Worm (Caenorhabditis elegans) whole organism, L1 larva: ENCODE results near the gene osm-7.
A peak's percentile ranks its signal among the peaks of the same experiment; 100 is the strongest.

Experiments used
- C04F5.9 ChIP-seq: sonication (generic microtip); optimal IDR thresholded peaks from 2 replicates; lab custom pipeline; 2016; ENCODE audit warnings: missing genetic modification characterization, missing compliant biosample characterization
- aha-1 ChIP-seq: fragments of 150-350 bp; optimal IDR thresholded peaks from 2 replicates; lab custom pipeline; 2014; ENCODE audit warnings: missing biosample characterization, missing genetic modification characterization
- aly-2 ChIP-seq: fragments of 150-350 bp; optimal IDR thresholded peaks from 2 replicates; lab custom pipeline; 2014; ENCODE audit warnings: missing biosample characterization, missing genetic modification characterization
- ama-1 ChIP-seq: fragments of 150-350 bp; optimal IDR thresholded peaks from 2 replicates; lab custom pipeline; 2014
- ceh-63 ChIP-seq: fragments of 200-800 bp; sonication (Bioruptor generic); optimal IDR thresholded peaks from 2 replicates; lab custom pipeline; 2018; ENCODE audit warnings: mild to moderate bottlenecking, missing genetic modification characterization, missing compliant biosample characterization
- ceh-82 ChIP-seq, 3 experiments: fragments of 150-350 bp in 1 of 3; sonication (generic microtip) in 2 of 3; optimal IDR thresholded peaks; 2 replicates each; lab custom pipeline; 2014 to 2017; ENCODE audit warnings: missing biosample characterization in 3 of 3, missing genetic modification characterization in 3 of 3
- ceh-88 ChIP-seq: fragments of 200-800 bp; sonication (Bioruptor generic); IDR thresholded peaks from 2 replicates; pipeline ENCODE4 v1.3.6; 2022; ENCODE audit warnings: missing genetic modification characterization, missing compliant biosample characterization
- ceh-90 ChIP-seq: sonication (generic microtip); optimal IDR thresholded peaks from 2 replicates; lab custom pipeline; 2016; ENCODE audit warnings: missing genetic modification characterization, missing compliant biosample characterization
- dsc-1 ChIP-seq: sonication (generic microtip); optimal IDR thresholded peaks from 2 replicates; lab custom pipeline; 2016; ENCODE audit warnings: mild to moderate bottlenecking, missing genetic modification characterization, missing compliant biosample characterization
- efl-1 ChIP-seq, 4 experiments: fragments of 150-350 bp; optimal IDR thresholded peaks in 3 of 4; peaks in 1 of 4; 1 replicate in 1 of 4; 2 replicates in 3 of 4; lab custom pipeline; 2014; ENCODE audit warnings: missing biosample characterization in 2 of 4, missing genetic modification characterization in 2 of 4, missing genetic modification reagents in 2 of 4
- efl-3 ChIP-seq: fragments of 200-800 bp; sonication (Bioruptor generic); optimal IDR thresholded peaks from 2 replicates; lab custom pipeline; 2018; ENCODE audit warnings: mild to moderate bottlenecking, missing genetic modification characterization, missing compliant biosample characterization
- egl-13 ChIP-seq: sonication (generic microtip); optimal IDR thresholded peaks from 2 replicates; lab custom pipeline; 2016; ENCODE audit warnings: missing genotype, missing genetic modification reagents, missing genetic modification characterization, missing compliant biosample characterization
- egl-27 ChIP-seq, 2 experiments: fragments of 150-350 bp in 1 of 2; sonication (generic microtip); optimal IDR thresholded peaks; 3 replicates each; lab custom pipeline; 2017 to 2018; ENCODE audit warnings: missing biosample characterization in 2 of 2, missing genetic modification characterization in 2 of 2, missing genetic modification reagents in 2 of 2
- ets-5 ChIP-seq: fragments of 200-800 bp; sonication (Bioruptor generic); IDR thresholded peaks from 2 replicates; pipeline ENCODE4 v1.3.6; 2022; ENCODE audit warnings: missing genetic modification characterization, missing compliant biosample characterization
- fkh-8 ChIP-seq: sonication (generic microtip); optimal IDR thresholded peaks from 2 replicates; lab custom pipeline; 2016; ENCODE audit warnings: mild to moderate bottlenecking, missing genetic modification characterization, missing compliant biosample characterization
- fos-1 ChIP-seq: fragments of 150-350 bp; optimal IDR thresholded peaks from 2 replicates; lab custom pipeline; 2014; ENCODE audit warnings: missing biosample characterization, missing genetic modification characterization
- hlh-4 ChIP-seq: sonication (generic microtip); optimal IDR thresholded peaks from 2 replicates; lab custom pipeline; 2016; ENCODE audit warnings: mild to moderate bottlenecking, missing genetic modification characterization, missing compliant biosample characterization
- hpl-2 ChIP-seq: fragments of 150-350 bp; optimal IDR thresholded peaks from 2 replicates; lab custom pipeline; 2014; ENCODE audit warnings: missing biosample characterization, missing genetic modification reagents, missing genetic modification characterization
- irx-1 ChIP-seq: sonication (generic microtip); optimal IDR thresholded peaks from 2 replicates; lab custom pipeline; 2016; ENCODE audit warnings: missing genetic modification characterization, missing compliant biosample characterization
- jun-1 ChIP-seq: fragments of 150-350 bp; optimal IDR thresholded peaks from 2 replicates; lab custom pipeline; 2014; ENCODE audit warnings: missing biosample characterization, missing genetic modification reagents, missing genetic modification characterization
- lin-13 ChIP-seq: fragments of 150-350 bp; optimal IDR thresholded peaks from 2 replicates; lab custom pipeline; 2014; ENCODE audit warnings: missing biosample characterization, missing genetic modification reagents, missing genetic modification characterization
- lin-14 ChIP-seq: fragments of 200-800 bp; sonication (Bioruptor generic); optimal IDR thresholded peaks from 2 replicates; lab custom pipeline; 2018; ENCODE audit warnings: mild to moderate bottlenecking, missing genetic modification characterization, moderate library complexity, missing compliant biosample characterization
- lin-15B ChIP-seq: fragments of 150-350 bp; sonication (generic microtip); optimal IDR thresholded peaks from 3 replicates; lab custom pipeline; 2014; ENCODE audit warnings: missing biosample characterization, missing genetic modification characterization
- lin-39 ChIP-seq: fragments of 150-350 bp; optimal IDR thresholded peaks from 2 replicates; lab custom pipeline; 2014; ENCODE audit warnings: missing biosample characterization, missing genetic modification reagents, missing genetic modification characterization
- lir-3 ChIP-seq: sonication (generic microtip); optimal IDR thresholded peaks from 2 replicates; lab custom pipeline; 2016; ENCODE audit warnings: mild to moderate bottlenecking, missing genetic modification characterization, moderate library complexity, missing compliant biosample characterization; ENCODE audit not compliant: poor library complexity
- lsy-2 ChIP-seq, 2 experiments: fragments of 150-350 bp; optimal IDR thresholded peaks; 2 replicates each; lab custom pipeline; 2014; ENCODE audit warnings: missing biosample characterization in 2 of 2, missing genetic modification characterization in 2 of 2
- mdl-1 ChIP-seq, 2 experiments: fragments of 150-350 bp; optimal IDR thresholded peaks; 2 replicates each; lab custom pipeline; 2014 to 2017; ENCODE audit warnings: missing biosample characterization in 2 of 2, missing genetic modification characterization in 2 of 2, inconsistent platforms in 1 of 2
- mef-2 ChIP-seq: fragments of 150-350 bp; optimal IDR thresholded peaks from 2 replicates; lab custom pipeline; 2014; ENCODE audit warnings: missing biosample characterization, missing genetic modification characterization
- mep-1 ChIP-seq: fragments of 150-350 bp; optimal IDR thresholded peaks from 2 replicates; lab custom pipeline; 2014; ENCODE audit warnings: missing biosample characterization, missing genetic modification characterization
- nhr-19 ChIP-seq: fragments of 200-800 bp; sonication (Bioruptor generic); conservative IDR thresholded peaks from 2 replicates; pipeline ENCODE4 v1.3.6; 2022; ENCODE audit warnings: missing genetic modification characterization, missing compliant biosample characterization
- nhr-237 ChIP-seq: fragments of 150-350 bp; optimal IDR thresholded peaks from 2 replicates; lab custom pipeline; 2014; ENCODE audit warnings: missing biosample characterization, missing genetic modification characterization
- nhr-28 ChIP-seq: fragments of 150-350 bp; optimal IDR thresholded peaks from 2 replicates; lab custom pipeline; 2014; ENCODE audit warnings: missing biosample characterization, missing genetic modification characterization
- nhr-47 ChIP-seq: sonication (generic microtip); optimal IDR thresholded peaks from 2 replicates; lab custom pipeline; 2016; ENCODE audit warnings: mild to moderate bottlenecking, missing genetic modification characterization, moderate library complexity, missing compliant biosample characterization
- nhr-71 ChIP-seq: sonication (generic microtip); optimal IDR thresholded peaks from 2 replicates; lab custom pipeline; 2016; ENCODE audit warnings: mild to moderate bottlenecking, missing genetic modification characterization, moderate library complexity, missing compliant biosample characterization
- nhr-77 ChIP-seq: fragments of 150-350 bp; optimal IDR thresholded peaks from 2 replicates; lab custom pipeline; 2014; ENCODE audit warnings: missing biosample characterization, missing genetic modification characterization
- nhr-85 ChIP-seq: sonication (generic microtip); peaks from one replicate; lab custom pipeline; 2016; ENCODE audit warnings: missing genetic modification characterization, inconsistent platforms, missing compliant biosample characterization
- nhr-90 ChIP-seq: sonication (generic microtip); optimal IDR thresholded peaks from 2 replicates; lab custom pipeline; 2016; ENCODE audit warnings: mild to moderate bottlenecking, missing genetic modification characterization, missing compliant biosample characterization; ENCODE audit not compliant: poor library complexity
- pag-3 ChIP-seq: sonication (generic microtip); optimal IDR thresholded peaks from 2 replicates; lab custom pipeline; 2017; ENCODE audit warnings: missing genetic modification characterization, mild to moderate bottlenecking, missing compliant biosample characterization, antibody characterized with exemption, borderline replicate concordance; ENCODE audit not compliant: insufficient read depth
- skn-1 ChIP-seq: fragments of 150-350 bp; optimal IDR thresholded peaks from 2 replicates; lab custom pipeline; 2014; ENCODE audit warnings: missing biosample characterization, missing genetic modification characterization
- snpc-4 ChIP-seq: fragments of 150-350 bp; optimal IDR thresholded peaks from 2 replicates; lab custom pipeline; 2014; ENCODE audit warnings: missing biosample characterization, missing genetic modification characterization
- snu-23 ChIP-seq: sonication (generic microtip); optimal IDR thresholded peaks from 2 replicates; lab custom pipeline; 2016; ENCODE audit warnings: missing genetic modification characterization, missing compliant biosample characterization
- sox-4 ChIP-seq: sonication (generic microtip); optimal IDR thresholded peaks from 2 replicates; lab custom pipeline; 2016; ENCODE audit warnings: missing genetic modification characterization, missing compliant biosample characterization
- sup-37 ChIP-seq: fragments of 200-800 bp; sonication (Bioruptor generic); optimal IDR thresholded peaks from 2 replicates; lab custom pipeline; 2018; ENCODE audit warnings: mild to moderate bottlenecking, missing genetic modification characterization, missing compliant biosample characterization
- tbx-2 ChIP-seq: sonication (generic microtip); optimal IDR thresholded peaks from 2 replicates; lab custom pipeline; 2016; ENCODE audit warnings: missing genetic modification characterization, missing compliant biosample characterization
- tlp-1 ChIP-seq: fragments of 150-350 bp; optimal IDR thresholded peaks from 2 replicates; lab custom pipeline; 2014; ENCODE audit warnings: missing biosample characterization, missing genetic modification characterization
- unc-62 ChIP-seq: fragments of 150-350 bp; optimal IDR thresholded peaks from 2 replicates; lab custom pipeline; 2014; ENCODE audit warnings: missing biosample characterization, missing genetic modification reagents, missing genetic modification characterization
- unc-86 ChIP-seq: sonication (generic microtip); optimal IDR thresholded peaks from 2 replicates; lab custom pipeline; 2016; ENCODE audit warnings: missing genetic modification characterization, missing compliant biosample characterization
- xbp-1 ChIP-seq: sonication (generic microtip); optimal IDR thresholded peaks from 2 replicates; lab custom pipeline; 2016; ENCODE audit warnings: missing genetic modification characterization, missing compliant biosample characterization
- zag-1 ChIP-seq: fragments of 150-350 bp; optimal IDR thresholded peaks from 2 replicates; lab custom pipeline; 2014; ENCODE audit warnings: missing biosample characterization, missing genetic modification characterization
- zip-4 ChIP-seq: fragments of 200-800 bp; sonication (Bioruptor generic); optimal IDR thresholded peaks from 2 replicates; lab custom pipeline; 2018; ENCODE audit warnings: mild to moderate bottlenecking, missing genetic modification characterization, moderate library complexity, missing compliant biosample characterization
- ztf-11 ChIP-seq, 2 experiments: sonication (generic microtip); optimal IDR thresholded peaks; 2 replicates each; lab custom pipeline; 2016 to 2017; ENCODE audit warnings: missing genetic modification characterization in 2 of 2, missing biosample characterization in 1 of 2, missing compliant biosample characterization in 1 of 2

Gene osm-7

ce11 chrIII:13546537-13546936, 29.4 kb upstream of the osm-7 start, which contains the start of gene Y76A2B.4:
Gene Y76A2B.4, minus strand, starts transcription at chrIII:13546777.
- TF ChIP-seq ama-1 (lab: Kevin White, UChicago) (peak; percentile 61), ceh-88 (GFP tag; lab: Robert Waterston, UW) (no peak), jun-1 (no peak)

ce11 chrIII:13548982-13549381, 27.0 kb upstream of the osm-7 start, which contains the start of gene mmad-1:
Gene mmad-1, minus strand, starts transcription at chrIII:13549005.
- TF ChIP-seq egl-27 (tag; optimal IDR thresholded peaks at IDR 0.05; lab: Kevin White, UChicago) (no peak), xbp-1 (tag; lab: Kevin White, UChicago) (peak; percentile 25), mef-2 (tag; lab: Kevin White, UChicago) (no peak), egl-13 (tag; lab: Kevin White, UChicago) (no peak), snpc-4 (tag; lab: Kevin White, UChicago) (no peak), zag-1 (tag; lab: Kevin White, UChicago) (no peak), aha-1 (tag; lab: Kevin White, UChicago) (no peak), nhr-237 (no peak), pag-3 (tag; lab: Kevin White, UChicago) (no peak), tlp-1 (tag; lab: Kevin White, UChicago) (no peak), lsy-2 (tag; optimal IDR thresholded peaks at IDR 0.05; lab: Kevin White, UChicago) (peak; percentile 44 to 52), ama-1 (lab: Kevin White, UChicago) (peak; percentile 54), efl-1 (optimal IDR thresholded peaks at IDR 0.05; lab: Kevin White, UChicago) (peak; percentile 40 to 41), efl-1 (GFP tag; optimal IDR thresholded peaks at IDR 0.05 in 1 of 2; lab: Kevin White, UChicago) (peak; percentile 4 to 43), nhr-19 (GFP tag; lab: Robert Waterston, UW) (peak; percentile 83), tbx-2 (tag; lab: Kevin White, UChicago) (peak; percentile 60), ceh-88 (GFP tag; lab: Robert Waterston, UW) (no peak), irx-1 (tag; lab: Kevin White, UChicago) (no peak), lin-13 (peak; percentile 2), ztf-11 (tag; optimal IDR thresholded peaks at IDR 0.05; lab: Kevin White, UChicago) (no peak), unc-62 (GFP tag; lab: Kevin White, UChicago) (no peak), hlh-4 (no peak), nhr-28 (tag; lab: Kevin White, UChicago) (no peak), nhr-90 (peak; percentile 71), fkh-8 (tag; lab: Kevin White, UChicago) (peak; percentile 73), C04F5.9 (tag; lab: Kevin White, UChicago) (no peak), ceh-82 (tag; optimal IDR thresholded peaks at IDR 0.05; lab: Kevin White, UChicago) (peak in 2 of 3 experiments; percentile 19 to 51), mep-1 (peak; percentile 73), lin-39 (tag; lab: Kevin White, UChicago) (no peak), nhr-85 (peak; percentile 75), efl-3 (GFP tag; lab: Kevin White, UChicago) (no peak), jun-1 (no peak), ceh-90 (tag; lab: Kevin White, UChicago) (no peak), mdl-1 (tag; optimal IDR thresholded peaks at IDR 0.05; lab: Kevin White, UChicago) (peak in 1 of 2 experiments; percentile 73), nhr-47 (tag; lab: Kevin White, UChicago) (peak; percentile 63), lin-14 (GFP tag; lab: Kevin White, UChicago) (peak; percentile 93), zip-4 (GFP tag; lab: Kevin White, UChicago) (no peak), aly-2 (tag; lab: Kevin White, UChicago) (no peak), lir-3 (tag; lab: Kevin White, UChicago) (no peak), sup-37 (GFP tag; lab: Kevin White, UChicago) (no peak), ets-5 (GFP tag; lab: Robert Waterston, UW) (no peak), dsc-1 (peak; percentile 54), unc-86 (tag; lab: Kevin White, UChicago) (no peak), sox-4 (tag; lab: Kevin White, UChicago) (no peak), nhr-77 (tag; lab: Kevin White, UChicago) (no peak), nhr-71 (tag; lab: Kevin White, UChicago) (peak; percentile 86), skn-1 (peak; percentile 4), fos-1 (tag; lab: Kevin White, UChicago) (no peak), snu-23 (GFP tag; lab: Kevin White, UChicago) (peak; percentile 78), hpl-2 (no peak), lin-15B (tag; lab: Kevin White, UChicago) (no peak), ceh-63 (GFP tag; lab: Kevin White, UChicago) (no peak)
